Worm (Caenorhabditis elegans): ENCODE measurements around the gene nlp-61.
"Not testable (repeated sequence)": the region's sequence is repeated elsewhere in the genome, so short reads cannot be mapped to it uniquely, and the experiment has no call there.

Gene nlp-61

ce11 chrX:7645313-7645712 lies 17.9 kb downstream of the nlp-61 start, which contains the start of gene F26A10.2:
Gene F26A10.2 (minus strand): TSS chrX:7645413.
- no peak for TF ChIP-seq unc-62 (GFP tag; optimal IDR thresholded peaks at IDR 0.05)

- TF ChIP-seq unc-62 (GFP tag; optimal IDR thresholded peaks at IDR 0.05): no peak
Measured at ce11 chrX:7651219-7651958, 23.9 kb downstream of the nlp-61 start.

- no peak for TF ChIP-seq unc-62 (GFP tag; optimal IDR thresholded peaks at IDR 0.05)
Measured at ce11 chrX:7652308-7652707, 24.9 kb downstream of the nlp-61 start.

- no peak for TF ChIP-seq unc-62 (GFP tag; optimal IDR thresholded peaks at IDR 0.05)
Measured at ce11 chrX:7653708-7654390, 26.4 kb downstream of the nlp-61 start.

ce11 chrX:7655469-7656003 lies 28.1 kb downstream of the nlp-61 start:
- no peak for TF ChIP-seq unc-62 (GFP tag; optimal IDR thresholded peaks at IDR 0.05)

- TF ChIP-seq unc-62 (GFP tag; optimal IDR thresholded peaks at IDR 0.05): no peak
Measured at ce11 chrX:7656875-7657274, 29.4 kb downstream of the nlp-61 start, which contains the start of gene F27D9.12. Gene F27D9.12 (minus strand): TSS chrX:7656975.

- no peak for TF ChIP-seq unc-62 (GFP tag; optimal IDR thresholded peaks at IDR 0.05)
Measured at ce11 chrX:7659591-7660433, 32.4 kb downstream of the nlp-61 start.

ce11 chrX:7660919-7661557 lies 33.6 kb downstream of the nlp-61 start, which contains the start of gene pcca-1:
Gene pcca-1 (minus strand): TSS chrX:7660986.
- TF ChIP-seq unc-62 (GFP tag; optimal IDR thresholded peaks at IDR 0.05): no peak

ce11 chrX:7661628-7662027 lies 34.2 kb downstream of the nlp-61 start:
- TF ChIP-seq unc-62 (GFP tag; optimal IDR thresholded peaks at IDR 0.05): no peak

- no peak for TF ChIP-seq unc-62 (GFP tag; optimal IDR thresholded peaks at IDR 0.05)
Measured at ce11 chrX:7662532-7662931, 35.1 kb downstream of the nlp-61 start.

- TF ChIP-seq unc-62 (GFP tag; optimal IDR thresholded peaks at IDR 0.05): no peak
Measured at ce11 chrX:7664419-7664818, 37.0 kb downstream of the nlp-61 start.

- TF ChIP-seq unc-62 (GFP tag; optimal IDR thresholded peaks at IDR 0.05): not testable (repeated sequence)
Measured at ce11 chrX:7664819-7665218, 37.4 kb downstream of the nlp-61 start, which contains the start of gene dhs-29. Gene dhs-29 (minus strand): TSS chrX:7664919.

- no peak for TF ChIP-seq unc-62 (GFP tag; optimal IDR thresholded peaks at IDR 0.05)
Measured at ce11 chrX:7665401-7665800, 38.0 kb downstream of the nlp-61 start.

- no peak for TF ChIP-seq unc-62 (GFP tag; optimal IDR thresholded peaks at IDR 0.05)
Measured at ce11 chrX:7667394-7668089, 40.1 kb downstream of the nlp-61 start, which contains the start of gene F27D9.13. Gene F27D9.13 (minus strand): TSS chrX:7667444.

ce11 chrX:7670655-7671054 lies 43.2 kb downstream of the nlp-61 start, which contains the start of gene F27D9.7:
Gene F27D9.7 (minus strand): TSS chrX:7670755.
- TF ChIP-seq unc-62 (GFP tag; optimal IDR thresholded peaks at IDR 0.05): no peak

Data from whole organism, dauer.